Fruit fly (Drosophila melanogaster) whole organism, pupa: ENCODE measurements around the gene ham.

Experiments
- CG10348 ChIP-seq: fragments of 200-800 bp; sonication (Bioruptor generic); IDR thresholded peaks from 2 replicates; pipeline ENCODE4 v1.3.6; 2022; ENCODE audit warnings: missing biosample characterization, missing genetic modification characterization
- CG12605 ChIP-seq: fragments of 200-800 bp; sonication (Bioruptor generic); IDR thresholded peaks from 2 replicates; pipeline ENCODE4 v1.3.6; 2022; ENCODE audit warnings: missing biosample characterization, missing genetic modification characterization
- CG13204 ChIP-seq: fragments of 200-800 bp; sonication (Bioruptor generic); optimal IDR thresholded peaks from 2 replicates; lab custom pipeline; 2018; ENCODE audit warnings: missing biosample characterization, mild to moderate bottlenecking, missing genetic modification characterization, moderate library complexity
- CG14655 ChIP-seq: fragments of 200-800 bp; sonication (Bioruptor generic); optimal IDR thresholded peaks from 3 replicates; lab custom pipeline; 2017; ENCODE audit warnings: mild to moderate bottlenecking, missing biosample characterization, missing genetic modification reagents, missing genetic modification characterization
- CG15710 ChIP-seq: fragments of 200-800 bp; sonication (Bioruptor generic); optimal IDR thresholded peaks from 2 replicates; lab custom pipeline; 2018; ENCODE audit warnings: missing biosample characterization, mild to moderate bottlenecking, missing genetic modification characterization, moderate library complexity
- CG17806 ChIP-seq: fragments of 200-800 bp; sonication (Bioruptor generic); optimal IDR thresholded peaks from 2 replicates; lab custom pipeline; 2018; ENCODE audit warnings: missing biosample characterization, mild to moderate bottlenecking, missing genetic modification characterization, moderate library complexity
- CG32121 ChIP-seq: fragments of 200-800 bp; sonication (Bioruptor generic); IDR thresholded peaks from 2 replicates; pipeline ENCODE4 v1.3.6; 2022; ENCODE audit warnings: missing biosample characterization, missing genetic modification characterization
- CG34367 ChIP-seq: fragments of 200-800 bp; sonication (Bioruptor generic); optimal IDR thresholded peaks from 2 replicates; lab custom pipeline; 2018; ENCODE audit warnings: missing biosample characterization, mild to moderate bottlenecking, missing genetic modification characterization
- CG4496 ChIP-seq: fragments of 200-800 bp; sonication (Bioruptor generic); IDR thresholded peaks from 3 replicates; pipeline ENCODE4 v1.3.6; 2022; ENCODE audit warnings: missing biosample characterization, missing genetic modification characterization
- CG8159 ChIP-seq: fragments of 200-800 bp; sonication (Bioruptor generic); optimal IDR thresholded peaks from 3 replicates; lab custom pipeline; 2018; ENCODE audit warnings: missing biosample characterization, mild to moderate bottlenecking, missing genetic modification characterization, moderate library complexity
- CG8301 ChIP-seq: fragments of 200-800 bp; sonication (Bioruptor generic); optimal IDR thresholded peaks from 2 replicates; lab custom pipeline; 2018; ENCODE audit warnings: missing biosample characterization, mild to moderate bottlenecking, missing genetic modification characterization
- CG9948 ChIP-seq: fragments of 200-800 bp; sonication (Bioruptor generic); optimal IDR thresholded peaks from 2 replicates; lab custom pipeline; 2018; ENCODE audit warnings: missing biosample characterization, mild to moderate bottlenecking, missing genetic modification characterization, moderate library complexity
- D1 ChIP-seq: fragments of 200-800 bp; sonication (Bioruptor generic); optimal IDR thresholded peaks from 2 replicates; lab custom pipeline; 2018; ENCODE audit warnings: missing biosample characterization, mild to moderate bottlenecking, missing genetic modification characterization, moderate library complexity
- EcR ChIP-seq: fragments of 200-800 bp; sonication (Bioruptor generic); optimal IDR thresholded peaks from 3 replicates; lab custom pipeline; 2019; ENCODE audit warnings: missing biosample characterization, missing genetic modification characterization, mild to moderate bottlenecking, moderate library complexity, missing genetic modification reagents
- Ets98B ChIP-seq: fragments of 200-800 bp; sonication (Bioruptor generic); IDR thresholded peaks from 2 replicates; pipeline ENCODE4 v1.3.6; 2022; ENCODE audit warnings: missing biosample characterization, missing genetic modification characterization
- Pif1A ChIP-seq: fragments of 200-800 bp; sonication (Bioruptor generic); optimal IDR thresholded peaks from 3 replicates; lab custom pipeline; 2016; ENCODE audit warnings: missing biosample characterization, missing genetic modification characterization
- Pif1B ChIP-seq: fragments of 200-800 bp; sonication (Bioruptor generic); optimal IDR thresholded peaks from 3 replicates; lab custom pipeline; 2016; ENCODE audit warnings: missing biosample characterization, missing genetic modification characterization
- Snoo ChIP-seq: fragments of 200-800 bp; sonication (Bioruptor generic); optimal IDR thresholded peaks from 3 replicates; lab custom pipeline; 2017; ENCODE audit warnings: missing biosample characterization, mild to moderate bottlenecking, missing genetic modification characterization, inconsistent platforms
- fd96Ca ChIP-seq: fragments of 200-800 bp; sonication (Bioruptor generic); IDR thresholded peaks from 3 replicates; pipeline ENCODE4 v1.3.6; 2022; ENCODE audit warnings: missing biosample characterization, missing genetic modification characterization
- gl ChIP-seq: fragments of 200-800 bp; sonication (Bioruptor generic); optimal IDR thresholded peaks from 2 replicates; lab custom pipeline; 2018; ENCODE audit warnings: missing biosample characterization, mild to moderate bottlenecking, missing genetic modification characterization
- rn ChIP-seq: fragments of 200-800 bp; sonication (Bioruptor generic); IDR thresholded peaks from 2 replicates; pipeline ENCODE4 v1.3.6; 2022; ENCODE audit warnings: missing biosample characterization, missing genetic modification characterization

The ham gene

DNA sequence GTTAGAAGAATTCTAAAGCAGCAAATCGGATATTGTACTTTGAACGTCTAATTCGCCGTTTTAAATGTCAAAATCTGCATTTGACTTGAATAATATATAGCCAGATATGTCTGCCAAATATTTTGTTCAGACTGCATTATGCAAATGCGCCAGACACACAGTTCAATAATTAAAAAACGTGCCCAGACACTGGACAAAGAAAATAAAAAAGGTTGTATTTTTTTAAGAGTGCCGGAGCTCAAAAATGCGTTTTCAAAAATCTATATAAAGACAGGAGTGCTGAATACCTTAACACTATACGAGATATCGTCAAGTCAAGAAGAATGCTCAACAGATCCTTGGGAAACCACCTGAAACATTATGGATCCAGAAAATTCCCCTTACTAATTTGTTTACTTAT, 19.6 kb upstream of the ham start, which contains the start of the genes CG17325 and CG42305:
TSS of gene CG17325 (plus strand) at position 301 of the 400 bp plus-strand sequence.
TSS of gene CG42305 (plus strand) at position 301 of the 400 bp plus-strand sequence.
- no peak for TF ChIP-seq CG12605
- no peak for TF ChIP-seq CG15710
- TF ChIP-seq Snoo, result no peak
- TF ChIP-seq fd96Ca, result no peak
- no peak for TF ChIP-seq EcR (GFP tag; lab: Kevin White, UChicago)
- no peak for TF ChIP-seq CG32121 (GFP tag; lab: Robert Waterston, UW)

DNA sequence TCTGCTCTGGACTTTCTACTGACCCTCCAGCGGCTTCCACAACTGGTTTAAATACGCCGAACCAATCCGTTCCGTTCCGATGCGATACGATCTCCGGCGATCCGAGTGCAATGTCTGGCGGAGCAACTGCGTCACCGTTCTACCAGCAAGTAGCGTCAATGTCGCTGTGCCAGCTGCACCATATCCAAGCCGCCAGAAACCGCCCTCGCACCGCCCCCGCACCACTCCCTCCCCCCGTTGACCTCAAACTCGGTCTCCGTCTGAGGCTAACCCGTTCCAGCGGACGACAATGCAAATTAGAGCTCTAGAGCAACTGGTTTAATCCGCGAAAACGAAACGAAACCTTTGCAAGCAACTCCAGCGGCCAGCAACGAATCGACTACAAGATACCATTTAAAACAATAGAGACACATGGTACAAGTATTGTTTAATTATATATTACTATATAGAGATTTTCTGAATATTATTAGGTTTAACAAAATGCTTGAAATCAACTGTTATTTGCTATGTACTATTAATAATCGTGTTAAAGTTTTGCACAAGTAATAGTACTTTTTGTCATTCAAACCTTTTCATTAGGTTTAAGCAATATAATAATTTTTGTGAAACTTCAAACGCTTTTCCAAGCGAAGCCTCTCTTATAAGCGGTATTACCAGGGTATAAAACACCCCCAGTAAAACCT, 18.4 kb upstream of the ham start, which contains the start of the genes CG10570 and CG42502:
TSS of gene CG10570 (minus strand) at position 293 of the 683 bp plus-strand sequence.
TSS of gene CG42502 (minus strand) at position 293 of the 683 bp plus-strand sequence.
- peak; percentile 60 for TF ChIP-seq CG13204 (GFP tag; lab: Kevin White, UChicago)
- TF ChIP-seq CG8159 (tag; lab: Kevin White, UChicago), result peak; percentile 64
- TF ChIP-seq Ets98B (GFP tag; lab: Robert Waterston, UW), result no peak
- peak; percentile 2 for TF ChIP-seq Pif1B (GFP tag; lab: Kevin White, UChicago)
- TF ChIP-seq CG17806, result peak; percentile 8
- no peak for TF ChIP-seq CG8301 (tag; lab: Kevin White, UChicago)
- no peak for TF ChIP-seq EcR (GFP tag; lab: Kevin White, UChicago)
- TF ChIP-seq CG14655 (GFP tag; lab: Kevin White, UChicago), result peak; percentile 3
- peak; percentile 52; the same call in 2 of the 3 replicates for TF ChIP-seq CG4496 (GFP tag; lab: Robert Waterston, UW)
- TF ChIP-seq fd96Ca, result no peak; the same call in 2 of the 3 replicates
- TF ChIP-seq CG12605, result no peak
- TF ChIP-seq CG15710, result peak; percentile 62

DNA sequence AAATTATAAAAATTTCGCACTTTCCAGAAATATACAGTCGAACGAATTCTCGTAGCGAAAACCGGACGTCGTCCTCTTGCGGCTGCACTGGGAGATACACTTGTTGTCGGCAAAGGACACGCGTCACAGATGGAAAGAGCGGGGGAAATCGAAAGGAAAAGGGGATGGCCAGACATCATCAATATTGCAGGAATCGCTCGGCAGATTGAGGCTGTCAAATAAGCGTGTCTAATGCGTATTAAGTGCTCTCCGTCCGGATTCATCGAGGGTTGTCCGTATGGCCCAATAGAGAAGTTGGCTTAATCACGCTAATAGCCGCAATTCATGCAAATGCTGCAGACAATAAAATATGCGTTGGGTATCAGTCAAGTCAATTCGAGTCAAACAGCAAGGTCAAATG, 16.8 kb upstream of the ham start:
- TF ChIP-seq CG32121 (GFP tag; lab: Robert Waterston, UW) (no peak), CG10348 (GFP tag; lab: Robert Waterston, UW) (no peak), CG9948 (tag; lab: Kevin White, UChicago) (no peak)

DNA sequence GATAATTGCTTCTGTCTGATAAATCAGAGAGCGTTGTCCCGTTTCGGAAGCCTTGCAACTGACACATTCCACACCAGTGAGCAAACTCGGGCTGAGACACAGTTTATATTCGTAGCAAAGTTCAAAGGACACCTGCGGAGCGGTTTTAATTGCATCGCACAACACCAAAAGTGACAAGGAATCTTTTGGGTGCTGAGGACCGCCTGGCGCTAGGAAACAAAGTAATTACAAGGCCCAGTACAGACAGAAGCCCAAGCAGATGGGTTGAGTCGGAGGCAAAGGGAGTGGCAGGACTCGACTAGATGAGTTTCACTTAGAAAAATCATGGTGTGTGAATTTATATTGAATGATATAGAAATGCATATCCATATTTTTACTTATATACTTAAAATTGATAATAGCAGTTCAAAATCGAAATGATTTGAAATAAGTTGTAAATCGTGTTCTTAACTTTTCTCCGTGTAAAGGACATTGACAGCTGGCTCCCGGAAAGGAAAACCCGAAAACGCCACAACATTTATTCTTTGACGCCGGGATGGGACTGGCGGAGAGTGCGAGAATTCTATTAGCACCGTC, 16.1 kb upstream of the ham start:
- TF ChIP-seq CG10348 (GFP tag; lab: Robert Waterston, UW) (no peak), CG17806 (no peak), fd96Ca (no peak), CG9948 (tag; lab: Kevin White, UChicago) (no peak), CG4496 (GFP tag; lab: Robert Waterston, UW) (no peak), Pif1B (GFP tag; lab: Kevin White, UChicago) (no peak), CG15710 (no peak), CG12605 (no peak), CG8159 (tag; lab: Kevin White, UChicago) (no peak), CG32121 (GFP tag; lab: Robert Waterston, UW) (no peak), EcR (GFP tag; lab: Kevin White, UChicago) (no peak), Ets98B (GFP tag; lab: Robert Waterston, UW) (no peak), Pif1A (no peak)

DNA sequence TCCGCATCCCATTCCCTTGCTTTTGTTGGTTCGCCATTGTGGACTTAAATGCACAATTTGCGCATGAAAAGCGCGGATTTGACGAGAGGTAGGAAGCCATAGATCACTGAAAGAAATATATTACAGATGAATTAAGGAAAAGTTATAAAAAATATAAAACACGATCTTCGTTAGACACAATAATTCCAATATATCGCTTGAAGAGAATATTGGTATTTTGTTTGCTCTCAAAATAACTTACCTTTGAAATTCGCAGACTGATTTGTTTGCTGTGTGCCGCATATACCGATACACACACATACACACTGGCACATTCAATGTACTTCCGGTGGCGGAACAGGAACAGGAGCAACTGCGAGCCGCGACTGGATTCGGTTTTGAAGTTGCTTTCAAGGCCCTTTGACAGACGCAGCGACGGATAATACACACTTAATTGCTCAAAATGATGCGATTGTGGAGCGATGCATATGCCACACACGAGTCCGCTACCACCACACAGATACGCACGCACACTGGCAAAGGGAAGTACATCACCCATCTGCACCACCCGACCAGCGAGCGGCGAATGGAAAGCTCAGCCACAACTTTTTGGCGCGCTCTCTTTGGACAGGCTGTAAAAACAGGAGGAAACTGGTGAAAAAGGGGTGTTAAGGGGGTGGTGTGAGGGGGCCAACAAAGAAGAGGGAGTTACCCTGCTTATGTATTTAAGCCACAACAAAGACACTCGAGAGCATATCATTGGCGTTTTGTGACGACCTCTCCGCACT, 13.1 kb upstream of the ham start:
- TF ChIP-seq CG15710, result peak; percentile 31
- no peak for TF ChIP-seq Ets98B (GFP tag; lab: Robert Waterston, UW)
- no peak for TF ChIP-seq CG10348 (GFP tag; lab: Robert Waterston, UW)
- TF ChIP-seq rn (GFP tag; lab: Robert Waterston, UW), result no peak
- peak; percentile 10 for TF ChIP-seq CG9948 (tag; lab: Kevin White, UChicago)
- no peak for TF ChIP-seq D1 (tag; lab: Kevin White, UChicago)
- TF ChIP-seq CG8159 (tag; lab: Kevin White, UChicago), result peak; percentile 44
- peak; percentile 19 for TF ChIP-seq Snoo
- TF ChIP-seq CG17806, result no peak

DNA sequence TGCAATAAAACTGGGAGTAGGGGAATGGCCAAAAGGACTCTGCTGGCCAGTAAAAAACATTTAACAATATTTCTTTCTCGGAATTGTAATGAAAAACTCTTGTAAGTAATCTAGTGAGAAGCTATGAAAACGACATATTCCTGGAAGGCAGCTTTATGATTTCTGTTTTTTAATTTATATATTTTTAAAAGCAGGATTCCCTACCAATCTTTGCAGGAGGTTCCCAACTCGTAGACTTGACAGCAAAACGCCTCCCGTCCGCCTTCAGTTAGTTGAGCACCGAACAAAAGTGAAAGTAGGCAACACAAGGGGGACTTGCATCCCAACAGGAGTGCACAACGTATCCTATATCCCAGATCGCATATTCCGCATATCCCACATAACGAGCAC, 12.5 kb upstream of the ham start, which contains the start of gene CG43814:
TSS of gene CG43814 (minus strand) at position 101 of the 390 bp plus-strand sequence.
- TF ChIP-seq CG4496 (GFP tag; lab: Robert Waterston, UW) (no peak), CG13204 (GFP tag; lab: Kevin White, UChicago) (no peak), CG15710 (no peak), Pif1B (GFP tag; lab: Kevin White, UChicago) (no peak), CG8301 (tag; lab: Kevin White, UChicago) (no peak), gl (no peak), CG9948 (tag; lab: Kevin White, UChicago) (no peak), CG12605 (no peak), CG34367 (tag; lab: Kevin White, UChicago) (no peak)
